Fruit fly (Drosophila melanogaster) whole organism, larva: ENCODE results near the gene CG6142.

Experiments used
- noc ChIP-seq: fragments of 200-800 bp; sonication (Bioruptor generic); optimal IDR thresholded peaks from 3 replicates; lab custom pipeline; 2019; ENCODE audit warnings: missing biosample characterization, mild to moderate bottlenecking, missing genetic modification characterization, moderate library complexity

Gene CG6142

dm6 chr3R:26122896-26123295, 10.1 kb upstream of the CG6142 start:
- no peak for TF ChIP-seq noc (tag; lab: Kevin White, UChicago)

dm6 chr3R:26124576-26125283, 8.2 kb upstream of the CG6142 start:
- no peak for TF ChIP-seq noc (tag; lab: Kevin White, UChicago)

dm6 chr3R:26125838-26126709, 6.9 kb upstream of the CG6142 start, which contains the start of gene CG14556:
Gene CG14556, plus strand, starts transcription at chr3R:26126659.
- no peak for TF ChIP-seq noc (tag; lab: Kevin White, UChicago)

- no peak for TF ChIP-seq noc (tag; lab: Kevin White, UChicago)
Measured at dm6 chr3R:26128442-26129003, 4.4 kb upstream of the CG6142 start.

- TF ChIP-seq noc (tag; lab: Kevin White, UChicago) = no peak
Measured at dm6 chr3R:26129680-26130079, 3.3 kb upstream of the CG6142 start.

- TF ChIP-seq noc (tag; lab: Kevin White, UChicago) = no peak
Measured at dm6 chr3R:26130586-26130985, 2.4 kb upstream of the CG6142 start.

dm6 chr3R:26137189-26137588, 4.2 kb downstream of the CG6142 start:
- no peak for TF ChIP-seq noc (tag; lab: Kevin White, UChicago)

dm6 chr3R:26170644-26171043, 37.7 kb downstream of the CG6142 start, which contains the start of gene CG31323:
Gene CG31323, plus strand, starts transcription at chr3R:26170847.
- no peak for TF ChIP-seq noc (tag; lab: Kevin White, UChicago)

- no peak for TF ChIP-seq noc (tag; lab: Kevin White, UChicago)
Measured at dm6 chr3R:26172040-26172439, 39.1 kb downstream of the CG6142 start.

- no peak for TF ChIP-seq noc (tag; lab: Kevin White, UChicago)
Measured at dm6 chr3R:26181991-26182390, 49.0 kb downstream of the CG6142 start.

- peak; percentile 85 for TF ChIP-seq noc (tag; lab: Kevin White, UChicago)
Measured at dm6 chr3R:26185201-26185688, 52.3 kb downstream of the CG6142 start, which contains the start of gene CG31086. Gene CG31086, plus strand, starts transcription at chr3R:26185251.
